Fruit fly (Drosophila melanogaster): ENCODE measurements around the gene CG42404.

- TF ChIP-seq Sin3A (optimal IDR thresholded peaks at IDR 0.05) (no peak), insv (optimal IDR thresholded peaks at IDR 0.05) (no peak), h (optimal IDR thresholded peaks at IDR 0.05) (no peak), psq (optimal IDR thresholded peaks at IDR 0.05) (no peak)
These were observed 30.9 kb downstream of the CG42404 start for dm6 chr3R:15280619-15281334.
